Worm (Caenorhabditis elegans): ENCODE data around the gene C33C12.4.

- TF ChIP-seq hlh-17 (GFP tag; optimal IDR thresholded peaks at IDR 0.05; ENCODE audit: borderline replicate concordance) (no peak), ztf-4 (tag; optimal IDR thresholded peaks at IDR 0.05) (no peak), egl-27 (tag; optimal IDR thresholded peaks at IDR 0.05) (no peak), nhr-77 (tag; optimal IDR thresholded peaks at IDR 0.05) (no peak), lsy-2 (tag; optimal IDR thresholded peaks at IDR 0.05) (no peak), ztf-11 (tag; optimal IDR thresholded peaks at IDR 0.05) (no peak), xbp-1 (tag; optimal IDR thresholded peaks at IDR 0.05) (no peak), lir-3 (tag; optimal IDR thresholded peaks at IDR 0.05; ENCODE audit: poor library complexity) (no peak), unc-62 (GFP tag; optimal IDR thresholded peaks at IDR 0.05) (no peak), nhr-237 (tag; optimal IDR thresholded peaks at IDR 0.05) (no peak), ceh-82 (tag; optimal IDR thresholded peaks at IDR 0.05) (no peak), snpc-4 (tag; optimal IDR thresholded peaks at IDR 0.05) (no peak), nhr-11 (tag; optimal IDR thresholded peaks at IDR 0.05) (no peak), sptf-1 (tag; optimal IDR thresholded peaks at IDR 0.05) (no peak)
These were observed 35.9 kb upstream of the C33C12.4 start for ce11 chrII:2202147-2202546.
